Fruit fly (Drosophila melanogaster) whole organism, wandering third instar larva: ENCODE results near the gene trr.

Source experiments
- Abd-B ChIP-seq: fragments of >200 bp; optimal IDR thresholded peaks from 2 replicates; lab custom pipeline; 2017; ENCODE audit warnings: missing biosample characterization, missing genetic modification characterization
- CG9705 ChIP-seq: fragments of 200-800 bp; sonication (Bioruptor generic); optimal IDR thresholded peaks from 2 replicates; lab custom pipeline; 2018; ENCODE audit warnings: missing biosample characterization, mild to moderate bottlenecking, missing genetic modification characterization
- Dfd ChIP-seq: fragments of >200 bp; optimal IDR thresholded peaks from 2 replicates; lab custom pipeline; 2017; ENCODE audit warnings: missing biosample characterization, missing genetic modification characterization
- Hnf4 ChIP-seq: fragments of 200-800 bp; sonication (Bioruptor generic); optimal IDR thresholded peaks from 2 replicates; lab custom pipeline; 2016; ENCODE audit warnings: missing biosample characterization, mild to moderate bottlenecking, missing genetic modification characterization
- Hr78 ChIP-seq: fragments of >200 bp; optimal IDR thresholded peaks from 2 replicates; lab custom pipeline; 2017; ENCODE audit warnings: missing biosample characterization, missing genetic modification characterization
- OdsH ChIP-seq: fragments of 200-800 bp; sonication (Bioruptor generic); optimal IDR thresholded peaks from 2 replicates; lab custom pipeline; 2016; ENCODE audit warnings: missing biosample characterization, mild to moderate bottlenecking, missing genetic modification characterization
- br ChIP-seq: fragments of 200-800 bp; sonication (Bioruptor generic); optimal IDR thresholded peaks from 2 replicates; lab custom pipeline; 2016; ENCODE audit warnings: missing biosample characterization, missing genetic modification characterization
- pan ChIP-seq: fragments of >200 bp; optimal IDR thresholded peaks from 2 replicates; lab custom pipeline; 2017
- sage ChIP-seq: fragments of 200-800 bp; sonication (Bioruptor generic); optimal IDR thresholded peaks from 2 replicates; lab custom pipeline; 2016; ENCODE audit warnings: missing biosample characterization, mild to moderate bottlenecking, missing genetic modification characterization
- usp ChIP-seq: fragments of >200 bp; optimal IDR thresholded peaks from 2 replicates; lab custom pipeline; 2017; ENCODE audit warnings: missing biosample characterization, missing genetic modification characterization

DNA sequence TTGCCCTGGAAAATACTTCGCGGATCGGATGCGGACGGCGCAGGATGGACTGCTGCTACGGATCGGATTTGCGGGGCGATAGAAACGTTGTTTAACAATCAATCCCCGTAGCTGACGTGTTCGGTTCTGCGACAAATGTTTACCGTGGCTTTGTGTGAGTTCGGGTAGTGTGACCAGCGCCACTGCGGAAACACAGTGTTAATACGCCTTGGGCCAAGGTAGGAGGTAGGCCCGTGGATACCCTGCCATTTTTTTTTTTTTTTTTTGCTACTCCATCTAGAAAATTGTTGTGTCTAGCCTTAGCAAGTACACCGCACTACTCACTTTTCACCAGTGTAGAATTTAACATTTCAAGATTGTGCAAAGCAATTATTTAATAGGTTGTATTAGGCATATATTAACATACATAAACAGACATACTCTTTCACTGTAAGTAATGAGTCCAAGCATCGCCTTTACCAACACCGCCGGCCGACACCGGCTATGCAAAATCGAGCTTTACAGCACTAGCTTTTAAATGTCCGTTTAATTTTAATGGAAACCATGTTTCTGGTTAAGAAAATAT, 28.0 kb downstream of the trr start, which contains the start of gene deltaCOP:
- TF ChIP-seq Abd-B (GFP tag; lab: Kevin White, UChicago), result no peak
- no peak for TF ChIP-seq usp (GFP tag; lab: Kevin White, UChicago)
- TF ChIP-seq CG9705 (GFP tag; lab: Kevin White, UChicago), result peak; percentile 51
- peak; percentile 87 for TF ChIP-seq OdsH (GFP tag; lab: Kevin White, UChicago)
- no peak for TF ChIP-seq Hr78
- TF ChIP-seq br (GFP tag; lab: Kevin White, UChicago), result peak; percentile 89
- no peak for TF ChIP-seq pan (lab: Kevin White, UChicago)
- TF ChIP-seq sage, result no peak
- no peak for TF ChIP-seq Dfd (GFP tag; lab: Kevin White, UChicago)
- no peak for TF ChIP-seq Hnf4
